Fruit fly (Drosophila melanogaster): Measurements from ENCODE around the gene CTCF.

CTCF gene

dm6 chr3L:7319768-7320167, 36.7 kb downstream of the CTCF start, which contains the start of gene CG8607:
Gene CG8607 (plus strand): TSS chr3L:7320068.
- TF ChIP-seq Hr78 (GFP tag; optimal IDR thresholded peaks at IDR 0.05) (no peak), foxo (GFP tag; optimal IDR thresholded peaks at IDR 0.05) (no peak), Sp1 (GFP tag; optimal IDR thresholded peaks at IDR 0.05) (no peak), CG32264 (GFP tag; optimal IDR thresholded peaks at IDR 0.05) (no peak), psq (GFP tag; optimal IDR thresholded peaks at IDR 0.05) (no peak), Hr83 (GFP tag; optimal IDR thresholded peaks at IDR 0.05; ENCODE audit: poor library complexity, severe bottlenecking) (no peak)

dm6 chr3L:7314133-7314532, 42.4 kb downstream of the CTCF start:
- no peak for TF ChIP-seq Vsx2 (GFP tag; optimal IDR thresholded peaks at IDR 0.05; ENCODE audit: partially characterized antibody)
- TF ChIP-seq Sp1 (GFP tag; optimal IDR thresholded peaks at IDR 0.05), result no peak
- no peak for TF ChIP-seq OdsH (GFP tag; optimal IDR thresholded peaks at IDR 0.05)
- TF ChIP-seq jim (GFP tag; optimal IDR thresholded peaks at IDR 0.05), result no peak
- TF ChIP-seq h (GFP tag; optimal IDR thresholded peaks at IDR 0.05), result no peak
- TF ChIP-seq dsf (GFP tag; optimal IDR thresholded peaks at IDR 0.05; ENCODE audit: borderline replicate concordance), result no peak
- TF ChIP-seq sv (GFP tag; optimal IDR thresholded peaks at IDR 0.05), result no peak
- no peak for TF ChIP-seq sage (GFP tag; optimal IDR thresholded peaks at IDR 0.05)
- TF ChIP-seq Abd-B (GFP tag; optimal IDR thresholded peaks at IDR 0.05), result no peak
- no peak for TF ChIP-seq br (GFP tag; optimal IDR thresholded peaks at IDR 0.05)
- TF ChIP-seq Jra (GFP tag; optimal IDR thresholded peaks at IDR 0.05), result no peak

DNA sequence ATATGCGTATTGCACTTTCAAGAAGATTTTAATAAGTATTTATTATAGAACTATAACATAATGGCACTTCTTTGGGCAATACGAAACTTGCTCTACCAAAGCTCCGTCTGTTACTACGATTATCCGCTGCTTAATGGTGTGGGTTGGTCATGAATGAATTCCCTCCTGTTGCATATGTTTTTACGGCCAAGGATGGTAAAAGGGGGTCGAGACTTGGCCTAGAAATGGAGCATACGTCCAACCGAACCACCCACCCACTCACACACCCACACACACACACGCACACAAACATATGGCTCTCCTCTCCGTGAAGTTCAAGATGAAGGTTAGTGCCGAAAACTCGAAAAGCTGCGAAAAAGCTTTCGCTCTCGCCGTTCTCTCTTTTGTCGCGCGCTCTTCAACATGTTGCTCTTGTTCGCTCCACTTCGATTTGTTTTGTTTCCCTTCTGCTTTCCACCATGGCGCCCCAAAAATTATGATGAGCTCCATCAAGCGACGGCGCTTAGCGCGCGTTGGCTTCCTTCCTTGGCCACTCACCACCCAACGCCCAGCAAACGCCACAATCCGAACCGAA, 42.9 kb downstream of the CTCF start:
- TF ChIP-seq Jra (GFP tag; optimal IDR thresholded peaks at IDR 0.05) (no peak), sv (GFP tag; optimal IDR thresholded peaks at IDR 0.05) (no peak), Sp1 (GFP tag; optimal IDR thresholded peaks at IDR 0.05) (no peak), ey (GFP tag; optimal IDR thresholded peaks at IDR 0.05) (no peak), dsf (GFP tag; optimal IDR thresholded peaks at IDR 0.05; ENCODE audit: borderline replicate concordance) (no peak), Rel (GFP tag; optimal IDR thresholded peaks at IDR 0.05) (no peak), Rel (tag; optimal IDR thresholded peaks at IDR 0.05) (no peak), dmrt93B (GFP tag; optimal IDR thresholded peaks at IDR 0.05) (no peak), br (GFP tag; optimal IDR thresholded peaks at IDR 0.05) (no peak)

dm6 chr3L:7312754-7313153, 43.8 kb downstream of the CTCF start, which contains the start of gene unc-13-4A:
Gene unc-13-4A (minus strand): TSS chr3L:7312896.
- TF ChIP-seq Sp1 (GFP tag; optimal IDR thresholded peaks at IDR 0.05) (no peak), dmrt93B (GFP tag; optimal IDR thresholded peaks at IDR 0.05) (no peak), woc (GFP tag; optimal IDR thresholded peaks at IDR 0.05) (no peak), Hr78 (GFP tag; optimal IDR thresholded peaks at IDR 0.05) (no peak), CG9705 (GFP tag; optimal IDR thresholded peaks at IDR 0.05) (no peak), tai (GFP tag; optimal IDR thresholded peaks at IDR 0.05) (no peak), h (GFP tag; optimal IDR thresholded peaks at IDR 0.05) (no peak), GATAd (GFP tag; optimal IDR thresholded peaks at IDR 0.05) (no peak), psq (GFP tag; optimal IDR thresholded peaks at IDR 0.05) (no peak), dsf (GFP tag; optimal IDR thresholded peaks at IDR 0.05; ENCODE audit: borderline replicate concordance) (no peak), Rel (GFP tag; optimal IDR thresholded peaks at IDR 0.05) (no peak), Rel (tag; optimal IDR thresholded peaks at IDR 0.05) (no peak), dl (GFP tag; optimal IDR thresholded peaks at IDR 0.05; ENCODE audit: insufficient read depth in 1 of 2, partially characterized antibody in 2 of 2) (no peak), jim (GFP tag; optimal IDR thresholded peaks at IDR 0.05) (no peak), Hr83 (GFP tag; optimal IDR thresholded peaks at IDR 0.05; ENCODE audit: poor library complexity, severe bottlenecking) (no peak), pan (optimal IDR thresholded peaks at IDR 0.05) (no peak), Hnf4 (GFP tag; optimal IDR thresholded peaks at IDR 0.05) (no peak)
